Worm (Caenorhabditis elegans) whole organism, midembryonic: Measurements from ENCODE around the gene pcdr-1.

ENCODE experiments used
- T22C8.4 ChIP-seq: fragments of 200-800 bp; sonication (Bioruptor generic); IDR thresholded peaks from 2 replicates; pipeline ENCODE4 v1.3.6; 2022; ENCODE audit warnings: missing genetic modification characterization, missing compliant biosample characterization
- cog-1 ChIP-seq: sonication (generic microtip); optimal IDR thresholded peaks from 2 replicates; lab custom pipeline; 2016; ENCODE audit warnings: missing genetic modification characterization, missing compliant biosample characterization
- flt-1 ChIP-seq: fragments of 200-800 bp; sonication (Bioruptor generic); IDR thresholded peaks from 2 replicates; pipeline ENCODE4 v1.3.6; 2022; ENCODE audit warnings: missing genetic modification characterization, missing compliant biosample characterization
- klf-2 ChIP-seq: fragments of 200-800 bp; sonication (Bioruptor generic); conservative IDR thresholded peaks from 2 replicates; pipeline ENCODE4 v1.3.6; 2022; ENCODE audit warnings: missing genetic modification reagents, missing genetic modification characterization, missing compliant biosample characterization
- med-1 ChIP-seq: sonication (generic microtip); optimal IDR thresholded peaks from 2 replicates; lab custom pipeline; 2017; ENCODE audit warnings: missing genetic modification characterization, mild to moderate bottlenecking, missing compliant biosample characterization, antibody characterized with exemption, missing genetic modification reagents; ENCODE audit not compliant: insufficient read depth
- ref-1 ChIP-seq: fragments of 200-800 bp; sonication (Bioruptor generic); conservative IDR thresholded peaks from 2 replicates; pipeline ENCODE4 v1.3.6; 2022; ENCODE audit warnings: missing genetic modification reagents, missing genetic modification characterization, missing compliant biosample characterization
- tab-1 ChIP-seq: fragments of 200-800 bp; sonication (Bioruptor generic); IDR thresholded peaks from 2 replicates; pipeline ENCODE4 v1.3.6; 2022; ENCODE audit warnings: missing genetic modification characterization, missing compliant biosample characterization

DNA sequence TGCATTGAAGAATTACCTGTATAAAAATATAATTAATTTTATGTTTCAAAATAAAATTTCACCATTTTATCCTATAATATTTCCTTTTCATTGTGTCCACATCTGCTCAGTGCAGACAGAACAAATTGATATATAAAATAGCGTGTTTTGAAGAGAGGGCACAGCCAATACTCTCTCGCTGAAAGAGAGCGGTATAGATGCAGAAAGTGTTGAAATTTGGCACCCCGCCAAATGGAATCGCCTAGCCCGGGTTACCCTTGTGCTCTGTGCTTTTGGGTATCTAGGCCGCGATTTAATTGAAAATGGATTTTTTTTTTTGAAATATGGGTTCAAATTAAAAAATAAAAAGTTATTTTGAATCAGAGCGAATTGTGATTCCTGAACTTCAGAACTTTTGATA lies 49.4 kb upstream of the pcdr-1 start:
- TF ChIP-seq T22C8.4 (GFP tag; lab: Robert Waterston, UW): no peak
- TF ChIP-seq med-1 (GFP tag; lab: Kevin White, UChicago): no peak
- TF ChIP-seq tab-1 (GFP tag; lab: Robert Waterston, UW): no peak
- TF ChIP-seq flt-1 (GFP tag; lab: Robert Waterston, UW): no peak
- no peak for TF ChIP-seq ref-1 (GFP tag; lab: Robert Waterston, UW)
- no peak for TF ChIP-seq klf-2 (GFP tag; lab: Robert Waterston, UW)
- TF ChIP-seq cog-1 (tag; lab: Kevin White, UChicago): no peak
